Worm (Caenorhabditis elegans) whole organism, L1 larva: ENCODE measurements around the gene pyk-2.

Source experiments
- C04F5.9 ChIP-seq: sonication (generic microtip); optimal IDR thresholded peaks from 2 replicates; lab custom pipeline; 2016; ENCODE audit warnings: missing genetic modification characterization, missing compliant biosample characterization
- alr-1 ChIP-seq: fragments of 200-800 bp; sonication (Bioruptor generic); optimal IDR thresholded peaks from 2 replicates; lab custom pipeline; 2018; ENCODE audit warnings: borderline replicate concordance, mild to moderate bottlenecking, missing genetic modification characterization, missing compliant biosample characterization
- ceh-63 ChIP-seq: fragments of 200-800 bp; sonication (Bioruptor generic); optimal IDR thresholded peaks from 2 replicates; lab custom pipeline; 2018; ENCODE audit warnings: mild to moderate bottlenecking, missing genetic modification characterization, missing compliant biosample characterization
- ceh-82 ChIP-seq, 3 experiments: fragments of 150-350 bp in 1 of 3; sonication (generic microtip) in 2 of 3; optimal IDR thresholded peaks; 2 replicates each; lab custom pipeline; 2014 to 2017; ENCODE audit warnings: missing biosample characterization in 3 of 3, missing genetic modification characterization in 3 of 3
- ceh-90 ChIP-seq: sonication (generic microtip); optimal IDR thresholded peaks from 2 replicates; lab custom pipeline; 2016; ENCODE audit warnings: missing genetic modification characterization, missing compliant biosample characterization
- dsc-1 ChIP-seq: sonication (generic microtip); optimal IDR thresholded peaks from 2 replicates; lab custom pipeline; 2016; ENCODE audit warnings: mild to moderate bottlenecking, missing genetic modification characterization, missing compliant biosample characterization
- efl-1 ChIP-seq, 4 experiments: fragments of 150-350 bp; optimal IDR thresholded peaks in 3 of 4; peaks in 1 of 4; 1 replicate in 1 of 4; 2 replicates in 3 of 4; lab custom pipeline; 2014; ENCODE audit warnings: missing biosample characterization in 2 of 4, missing genetic modification characterization in 2 of 4, missing genetic modification reagents in 2 of 4
- efl-3 ChIP-seq: fragments of 200-800 bp; sonication (Bioruptor generic); optimal IDR thresholded peaks from 2 replicates; lab custom pipeline; 2018; ENCODE audit warnings: mild to moderate bottlenecking, missing genetic modification characterization, missing compliant biosample characterization
- egl-27 ChIP-seq, 2 experiments: fragments of 150-350 bp in 1 of 2; sonication (generic microtip); optimal IDR thresholded peaks; 3 replicates each; lab custom pipeline; 2017 to 2018; ENCODE audit warnings: missing biosample characterization in 2 of 2, missing genetic modification characterization in 2 of 2, missing genetic modification reagents in 2 of 2
- elt-2 ChIP-seq: sonication (generic microtip); optimal IDR thresholded peaks from 2 replicates; lab custom pipeline; 2016; ENCODE audit warnings: missing genetic modification characterization, mild to moderate bottlenecking, inconsistent platforms, missing compliant biosample characterization, missing genetic modification reagents
- grh-1 ChIP-seq: fragments of 200-800 bp; sonication (Bioruptor generic); IDR thresholded peaks from 2 replicates; pipeline ENCODE4 v1.3.6; 2022; ENCODE audit warnings: missing genetic modification reagents, missing genetic modification characterization, missing compliant biosample characterization
- hlh-4 ChIP-seq: sonication (generic microtip); optimal IDR thresholded peaks from 2 replicates; lab custom pipeline; 2016; ENCODE audit warnings: mild to moderate bottlenecking, missing genetic modification characterization, missing compliant biosample characterization
- irx-1 ChIP-seq: sonication (generic microtip); optimal IDR thresholded peaks from 2 replicates; lab custom pipeline; 2016; ENCODE audit warnings: missing genetic modification characterization, missing compliant biosample characterization
- lin-35 ChIP-seq, 2 experiments: fragments of 150-350 bp; optimal IDR thresholded peaks; 2 replicates each; lab custom pipeline; 2014; ENCODE audit warnings: missing biosample characterization in 2 of 2, missing genetic modification characterization in 2 of 2, missing genetic modification reagents in 2 of 2
- lin-39 ChIP-seq: fragments of 150-350 bp; optimal IDR thresholded peaks from 2 replicates; lab custom pipeline; 2014; ENCODE audit warnings: missing biosample characterization, missing genetic modification reagents, missing genetic modification characterization
- lir-3 ChIP-seq: sonication (generic microtip); optimal IDR thresholded peaks from 2 replicates; lab custom pipeline; 2016; ENCODE audit warnings: mild to moderate bottlenecking, missing genetic modification characterization, moderate library complexity, missing compliant biosample characterization; ENCODE audit not compliant: poor library complexity
- lsy-2 ChIP-seq, 2 experiments: fragments of 150-350 bp; optimal IDR thresholded peaks; 2 replicates each; lab custom pipeline; 2014; ENCODE audit warnings: missing biosample characterization in 2 of 2, missing genetic modification characterization in 2 of 2
- nhr-237 ChIP-seq: fragments of 150-350 bp; optimal IDR thresholded peaks from 2 replicates; lab custom pipeline; 2014; ENCODE audit warnings: missing biosample characterization, missing genetic modification characterization
- nhr-76 ChIP-seq: sonication (generic microtip); optimal IDR thresholded peaks from 2 replicates; lab custom pipeline; 2017; ENCODE audit warnings: missing biosample characterization, missing genetic modification characterization
- nhr-85 ChIP-seq: sonication (generic microtip); peaks from one replicate; lab custom pipeline; 2016; ENCODE audit warnings: missing genetic modification characterization, inconsistent platforms, missing compliant biosample characterization
- pag-3 ChIP-seq: sonication (generic microtip); optimal IDR thresholded peaks from 2 replicates; lab custom pipeline; 2017; ENCODE audit warnings: missing genetic modification characterization, mild to moderate bottlenecking, missing compliant biosample characterization, antibody characterized with exemption, borderline replicate concordance; ENCODE audit not compliant: insufficient read depth
- pqm-1 ChIP-seq: sonication (generic microtip); optimal IDR thresholded peaks from 3 replicates; lab custom pipeline; 2017; ENCODE audit warnings: missing biosample characterization, missing genetic modification characterization
- snpc-4 ChIP-seq: fragments of 150-350 bp; optimal IDR thresholded peaks from 2 replicates; lab custom pipeline; 2014; ENCODE audit warnings: missing biosample characterization, missing genetic modification characterization
- sox-4 ChIP-seq: sonication (generic microtip); optimal IDR thresholded peaks from 2 replicates; lab custom pipeline; 2016; ENCODE audit warnings: missing genetic modification characterization, missing compliant biosample characterization
- swsn-7 ChIP-seq: sonication (generic microtip); optimal IDR thresholded peaks from 2 replicates; lab custom pipeline; 2016; ENCODE audit warnings: missing genetic modification characterization, missing compliant biosample characterization
- tlp-1 ChIP-seq: fragments of 150-350 bp; optimal IDR thresholded peaks from 2 replicates; lab custom pipeline; 2014; ENCODE audit warnings: missing biosample characterization, missing genetic modification characterization
- unc-130 ChIP-seq: fragments of 150-350 bp; optimal IDR thresholded peaks from 2 replicates; lab custom pipeline; 2017; ENCODE audit warnings: missing biosample characterization, missing genetic modification characterization, inconsistent platforms
- vab-15 ChIP-seq: sonication (generic microtip); optimal IDR thresholded peaks from 2 replicates; lab custom pipeline; 2017; ENCODE audit warnings: missing genotype, mild to moderate bottlenecking, missing genetic modification characterization, missing compliant biosample characterization
- xbp-1 ChIP-seq: sonication (generic microtip); optimal IDR thresholded peaks from 2 replicates; lab custom pipeline; 2016; ENCODE audit warnings: missing genetic modification characterization, missing compliant biosample characterization
- zag-1 ChIP-seq: fragments of 150-350 bp; optimal IDR thresholded peaks from 2 replicates; lab custom pipeline; 2014; ENCODE audit warnings: missing biosample characterization, missing genetic modification characterization
- zip-4 ChIP-seq: fragments of 200-800 bp; sonication (Bioruptor generic); optimal IDR thresholded peaks from 2 replicates; lab custom pipeline; 2018; ENCODE audit warnings: mild to moderate bottlenecking, missing genetic modification characterization, moderate library complexity, missing compliant biosample characterization

pyk-2 gene

ce11 chrIV:10936906-10937540, 27.3 kb downstream of the pyk-2 start, which contains the start of gene fic-1 (continued):
- TF ChIP-seq ceh-82 (tag; optimal IDR thresholded peaks at IDR 0.05; lab: Kevin White, UChicago) (peak; percentile 60 to 75 (median 63)), zag-1 (tag; lab: Kevin White, UChicago) (no peak), xbp-1 (tag; lab: Kevin White, UChicago) (peak; percentile 46), sox-4 (tag; lab: Kevin White, UChicago) (no peak), efl-3 (GFP tag; lab: Kevin White, UChicago) (no peak), egl-27 (tag; optimal IDR thresholded peaks at IDR 0.05; lab: Kevin White, UChicago) (no peak), nhr-85 (tag; lab: Kevin White, UChicago) (peak; percentile 57), nhr-76 (tag; lab: Kevin White, UChicago) (no peak), irx-1 (peak; percentile 57)
- TF ChIP-seq, all 84 proteins: peak for 36

- no peak for TF ChIP-seq efl-3 (GFP tag; lab: Kevin White, UChicago)
- TF ChIP-seq lin-35 (GFP tag; optimal IDR thresholded peaks at IDR 0.05; lab: Kevin White, UChicago): no peak
- no peak for TF ChIP-seq ceh-63 (GFP tag; lab: Kevin White, UChicago)
- TF ChIP-seq irx-1: no peak
- no peak for TF ChIP-seq ceh-90 (tag; lab: Kevin White, UChicago)
- no peak for TF ChIP-seq vab-15
- TF ChIP-seq pqm-1 (tag; lab: Kevin White, UChicago): no peak
Observed at ce11 chrIV:10948797-10949196, 39.1 kb downstream of the pyk-2 start, which contains the start of gene Y69E1A.1. TSS of gene Y69E1A.1 (minus strand) at chrIV:10948897.

ce11 chrIV:10949510-10949909, 39.8 kb downstream of the pyk-2 start, which contains the start of gene nsph-3.1:
TSS of gene nsph-3.1 (plus strand) at chrIV:10949810.
- no peak for TF ChIP-seq pag-3
- no peak for TF ChIP-seq grh-1
- no peak for TF ChIP-seq tlp-1
- TF ChIP-seq dsc-1 (tag; lab: Kevin White, UChicago): no peak
- no peak for TF ChIP-seq nhr-237 (tag; lab: Kevin White, UChicago)
- no peak for TF ChIP-seq snpc-4 (tag; lab: Kevin White, UChicago)
- TF ChIP-seq zag-1 (tag; lab: Kevin White, UChicago): no peak
- TF ChIP-seq C04F5.9 (tag; lab: Kevin White, UChicago): no peak
- no peak for TF ChIP-seq zip-4 (GFP tag; lab: Kevin White, UChicago)
- TF ChIP-seq ceh-90 (tag; lab: Kevin White, UChicago): no peak
- TF ChIP-seq swsn-7 (tag; lab: Kevin White, UChicago): no peak
- no peak for TF ChIP-seq unc-130 (tag; lab: Kevin White, UChicago)
- TF ChIP-seq alr-1 (tag; lab: Kevin White, UChicago): no peak
- TF ChIP-seq lir-3: no peak
- no peak for TF ChIP-seq nhr-85 (tag; lab: Kevin White, UChicago)
- no peak for TF ChIP-seq elt-2 (tag; lab: Kevin White, UChicago)
- no peak for TF ChIP-seq lsy-2 (tag; optimal IDR thresholded peaks at IDR 0.05; lab: Kevin White, UChicago)
- no peak for TF ChIP-seq hlh-4 (tag; lab: Kevin White, UChicago)
- no peak for TF ChIP-seq vab-15

ce11 chrIV:10950363-10951214, 40.9 kb downstream of the pyk-2 start:
- TF ChIP-seq efl-1 (optimal IDR thresholded peaks at IDR 0.05; lab: Kevin White, UChicago) (no peak), efl-1 (GFP tag; optimal IDR thresholded peaks at IDR 0.05 in 1 of 2; lab: Kevin White, UChicago) (peak in 1 of 2 experiments; percentile 92), lin-39 (no peak)
